Worm (Caenorhabditis elegans) whole organism, L1 larva: Measurements from ENCODE around the gene gmn-1.
A peak's percentile ranks its signal among the peaks of the same experiment; 100 is the strongest.

Experiments used
- C16A3.4 ChIP-seq: fragments of 150-350 bp; optimal IDR thresholded peaks from 2 replicates; lab custom pipeline; 2014; ENCODE audit warnings: missing biosample characterization, missing genetic modification characterization
- C34B4.2 ChIP-seq: sonication (generic microtip); optimal IDR thresholded peaks from 2 replicates; lab custom pipeline; 2017; ENCODE audit warnings: mild to moderate bottlenecking, missing genetic modification characterization, missing compliant biosample characterization
- Y116A8C.19 ChIP-seq: sonication (generic microtip); optimal IDR thresholded peaks from 2 replicates; lab custom pipeline; 2016; ENCODE audit warnings: missing compliant biosample characterization, missing genetic modification characterization, borderline replicate concordance
- alr-1 ChIP-seq: fragments of 200-800 bp; sonication (Bioruptor generic); optimal IDR thresholded peaks from 2 replicates; lab custom pipeline; 2018; ENCODE audit warnings: borderline replicate concordance, mild to moderate bottlenecking, missing genetic modification characterization, missing compliant biosample characterization
- aly-2 ChIP-seq: fragments of 150-350 bp; optimal IDR thresholded peaks from 2 replicates; lab custom pipeline; 2014; ENCODE audit warnings: missing biosample characterization, missing genetic modification characterization
- blmp-1 ChIP-seq: fragments of 150-350 bp; optimal IDR thresholded peaks from 2 replicates; lab custom pipeline; 2014; ENCODE audit warnings: missing biosample characterization, missing genetic modification characterization
- ceh-63 ChIP-seq: fragments of 200-800 bp; sonication (Bioruptor generic); optimal IDR thresholded peaks from 2 replicates; lab custom pipeline; 2018; ENCODE audit warnings: mild to moderate bottlenecking, missing genetic modification characterization, missing compliant biosample characterization
- ceh-82 ChIP-seq, 3 experiments: fragments of 150-350 bp in 1 of 3; sonication (generic microtip) in 2 of 3; optimal IDR thresholded peaks; 2 replicates each; lab custom pipeline; 2014 to 2017; ENCODE audit warnings: missing biosample characterization in 3 of 3, missing genetic modification characterization in 3 of 3
- ceh-88 ChIP-seq: fragments of 200-800 bp; sonication (Bioruptor generic); IDR thresholded peaks from 2 replicates; pipeline ENCODE4 v1.3.6; 2022; ENCODE audit warnings: missing genetic modification characterization, missing compliant biosample characterization
- ceh-90 ChIP-seq: sonication (generic microtip); optimal IDR thresholded peaks from 2 replicates; lab custom pipeline; 2016; ENCODE audit warnings: missing genetic modification characterization, missing compliant biosample characterization
- dpl-1 ChIP-seq, 3 experiments: fragments of 150-350 bp in 2 of 3; sonication (generic microtip) in 1 of 3; optimal IDR thresholded peaks; 2 replicates each; lab custom pipeline; 2014 to 2017; ENCODE audit warnings: missing biosample characterization in 3 of 3, missing genetic modification characterization in 3 of 3, missing genetic modification reagents in 3 of 3
- dsc-1 ChIP-seq: sonication (generic microtip); optimal IDR thresholded peaks from 2 replicates; lab custom pipeline; 2016; ENCODE audit warnings: mild to moderate bottlenecking, missing genetic modification characterization, missing compliant biosample characterization
- efl-3 ChIP-seq: fragments of 200-800 bp; sonication (Bioruptor generic); optimal IDR thresholded peaks from 2 replicates; lab custom pipeline; 2018; ENCODE audit warnings: mild to moderate bottlenecking, missing genetic modification characterization, missing compliant biosample characterization
- egl-13 ChIP-seq: sonication (generic microtip); optimal IDR thresholded peaks from 2 replicates; lab custom pipeline; 2016; ENCODE audit warnings: missing genotype, missing genetic modification reagents, missing genetic modification characterization, missing compliant biosample characterization
- egl-27 ChIP-seq, 2 experiments: fragments of 150-350 bp in 1 of 2; sonication (generic microtip); optimal IDR thresholded peaks; 3 replicates each; lab custom pipeline; 2017 to 2018; ENCODE audit warnings: missing biosample characterization in 2 of 2, missing genetic modification characterization in 2 of 2, missing genetic modification reagents in 2 of 2
- fkh-10 ChIP-seq: sonication (generic microtip); optimal IDR thresholded peaks from 2 replicates; lab custom pipeline; 2017; ENCODE audit warnings: missing biosample characterization, missing genetic modification reagents, missing genetic modification characterization
- fkh-4 ChIP-seq: sonication (generic microtip); optimal IDR thresholded peaks from 2 replicates; lab custom pipeline; 2016; ENCODE audit warnings: missing compliant biosample characterization, missing genetic modification characterization, borderline replicate concordance
- fkh-8 ChIP-seq: sonication (generic microtip); optimal IDR thresholded peaks from 2 replicates; lab custom pipeline; 2016; ENCODE audit warnings: mild to moderate bottlenecking, missing genetic modification characterization, missing compliant biosample characterization
- grh-1 ChIP-seq: fragments of 200-800 bp; sonication (Bioruptor generic); IDR thresholded peaks from 2 replicates; pipeline ENCODE4 v1.3.6; 2022; ENCODE audit warnings: missing genetic modification reagents, missing genetic modification characterization, missing compliant biosample characterization
- hlh-17 ChIP-seq: fragments of 200-800 bp; sonication (Bioruptor generic); optimal IDR thresholded peaks from 2 replicates; lab custom pipeline; 2018; ENCODE audit warnings: missing genetic modification characterization, mild to moderate bottlenecking, missing compliant biosample characterization, moderate library complexity, borderline replicate concordance
- irx-1 ChIP-seq: sonication (generic microtip); optimal IDR thresholded peaks from 2 replicates; lab custom pipeline; 2016; ENCODE audit warnings: missing genetic modification characterization, missing compliant biosample characterization
- isw-1 ChIP-seq: fragments of 200-800 bp; sonication (Bioruptor generic); IDR thresholded peaks from 2 replicates; pipeline ENCODE4 v1.3.6; 2022; ENCODE audit warnings: missing genetic modification characterization, missing compliant biosample characterization
- jun-1 ChIP-seq: fragments of 150-350 bp; optimal IDR thresholded peaks from 2 replicates; lab custom pipeline; 2014; ENCODE audit warnings: missing biosample characterization, missing genetic modification reagents, missing genetic modification characterization
- lin-13 ChIP-seq: fragments of 150-350 bp; optimal IDR thresholded peaks from 2 replicates; lab custom pipeline; 2014; ENCODE audit warnings: missing biosample characterization, missing genetic modification reagents, missing genetic modification characterization
- lin-14 ChIP-seq: fragments of 200-800 bp; sonication (Bioruptor generic); optimal IDR thresholded peaks from 2 replicates; lab custom pipeline; 2018; ENCODE audit warnings: mild to moderate bottlenecking, missing genetic modification characterization, moderate library complexity, missing compliant biosample characterization
- lin-15B ChIP-seq: fragments of 150-350 bp; sonication (generic microtip); optimal IDR thresholded peaks from 3 replicates; lab custom pipeline; 2014; ENCODE audit warnings: missing biosample characterization, missing genetic modification characterization
- lin-39 ChIP-seq: fragments of 150-350 bp; optimal IDR thresholded peaks from 2 replicates; lab custom pipeline; 2014; ENCODE audit warnings: missing biosample characterization, missing genetic modification reagents, missing genetic modification characterization
- lsy-2 ChIP-seq, 2 experiments: fragments of 150-350 bp; optimal IDR thresholded peaks; 2 replicates each; lab custom pipeline; 2014; ENCODE audit warnings: missing biosample characterization in 2 of 2, missing genetic modification characterization in 2 of 2
- nhr-11 ChIP-seq: fragments of 150-350 bp; optimal IDR thresholded peaks from 2 replicates; lab custom pipeline; 2014; ENCODE audit warnings: missing biosample characterization, missing genetic modification characterization
- nhr-12 ChIP-seq: sonication (generic microtip); optimal IDR thresholded peaks from 2 replicates; lab custom pipeline; 2017; ENCODE audit warnings: missing biosample characterization, missing genetic modification characterization
- nhr-71 ChIP-seq: sonication (generic microtip); optimal IDR thresholded peaks from 2 replicates; lab custom pipeline; 2016; ENCODE audit warnings: mild to moderate bottlenecking, missing genetic modification characterization, moderate library complexity, missing compliant biosample characterization
- nhr-76 ChIP-seq: sonication (generic microtip); optimal IDR thresholded peaks from 2 replicates; lab custom pipeline; 2017; ENCODE audit warnings: missing biosample characterization, missing genetic modification characterization
- nhr-77 ChIP-seq: fragments of 150-350 bp; optimal IDR thresholded peaks from 2 replicates; lab custom pipeline; 2014; ENCODE audit warnings: missing biosample characterization, missing genetic modification characterization
- nhr-84 ChIP-seq: sonication (generic microtip); optimal IDR thresholded peaks from 2 replicates; lab custom pipeline; 2017; ENCODE audit warnings: missing biosample characterization, missing genetic modification characterization
- nhr-85 ChIP-seq: sonication (generic microtip); peaks from one replicate; lab custom pipeline; 2016; ENCODE audit warnings: missing genetic modification characterization, inconsistent platforms, missing compliant biosample characterization
- pag-3 ChIP-seq: sonication (generic microtip); optimal IDR thresholded peaks from 2 replicates; lab custom pipeline; 2017; ENCODE audit warnings: missing genetic modification characterization, mild to moderate bottlenecking, missing compliant biosample characterization, antibody characterized with exemption, borderline replicate concordance; ENCODE audit not compliant: insufficient read depth
- pqm-1 ChIP-seq: sonication (generic microtip); optimal IDR thresholded peaks from 3 replicates; lab custom pipeline; 2017; ENCODE audit warnings: missing biosample characterization, missing genetic modification characterization
- snpc-4 ChIP-seq: fragments of 150-350 bp; optimal IDR thresholded peaks from 2 replicates; lab custom pipeline; 2014; ENCODE audit warnings: missing biosample characterization, missing genetic modification characterization
- snu-23 ChIP-seq: sonication (generic microtip); optimal IDR thresholded peaks from 2 replicates; lab custom pipeline; 2016; ENCODE audit warnings: missing genetic modification characterization, missing compliant biosample characterization
- sox-4 ChIP-seq: sonication (generic microtip); optimal IDR thresholded peaks from 2 replicates; lab custom pipeline; 2016; ENCODE audit warnings: missing genetic modification characterization, missing compliant biosample characterization
- sptf-1 ChIP-seq: fragments of 150-350 bp; optimal IDR thresholded peaks from 2 replicates; lab custom pipeline; 2014; ENCODE audit warnings: missing biosample characterization, missing genetic modification characterization
- sup-37 ChIP-seq: fragments of 200-800 bp; sonication (Bioruptor generic); optimal IDR thresholded peaks from 2 replicates; lab custom pipeline; 2018; ENCODE audit warnings: mild to moderate bottlenecking, missing genetic modification characterization, missing compliant biosample characterization
- tlp-1 ChIP-seq: fragments of 150-350 bp; optimal IDR thresholded peaks from 2 replicates; lab custom pipeline; 2014; ENCODE audit warnings: missing biosample characterization, missing genetic modification characterization
- unc-30 ChIP-seq: sonication (generic microtip); optimal IDR thresholded peaks from 2 replicates; lab custom pipeline; 2017; ENCODE audit warnings: missing biosample characterization, missing genetic modification characterization
- unc-86 ChIP-seq: sonication (generic microtip); optimal IDR thresholded peaks from 2 replicates; lab custom pipeline; 2016; ENCODE audit warnings: missing genetic modification characterization, missing compliant biosample characterization
- unc-98 ChIP-seq: fragments of 200-800 bp; sonication (Bioruptor generic); IDR thresholded peaks from 2 replicates; pipeline ENCODE4 v1.3.6; 2022; ENCODE audit warnings: missing genetic modification characterization, missing compliant biosample characterization
- vab-15 ChIP-seq: sonication (generic microtip); optimal IDR thresholded peaks from 2 replicates; lab custom pipeline; 2017; ENCODE audit warnings: missing genotype, mild to moderate bottlenecking, missing genetic modification characterization, missing compliant biosample characterization
- xbp-1 ChIP-seq: sonication (generic microtip); optimal IDR thresholded peaks from 2 replicates; lab custom pipeline; 2016; ENCODE audit warnings: missing genetic modification characterization, missing compliant biosample characterization
- ztf-11 ChIP-seq, 2 experiments: sonication (generic microtip); optimal IDR thresholded peaks; 2 replicates each; lab custom pipeline; 2016 to 2017; ENCODE audit warnings: missing genetic modification characterization in 2 of 2, missing biosample characterization in 1 of 2, missing compliant biosample characterization in 1 of 2

Gene gmn-1

ce11 chrIII:12218633-12219097, 6.5 kb downstream of the gmn-1 start, which contains the start of the genes gex-4 and gphr-1 (continued):
- TF ChIP-seq lin-15B (tag; lab: Kevin White, UChicago) (peak; percentile 68), nhr-71 (tag; lab: Kevin White, UChicago) (no peak), ceh-82 (tag; optimal IDR thresholded peaks at IDR 0.05; lab: Kevin White, UChicago) (peak in 1 of 3 experiments; percentile 31), unc-98 (GFP tag; lab: Robert Waterston, UW) (peak; percentile 67), nhr-11 (tag; lab: Kevin White, UChicago) (no peak), alr-1 (tag; lab: Kevin White, UChicago) (no peak), dpl-1 (GFP tag; optimal IDR thresholded peaks at IDR 0.05; lab: Kevin White, UChicago) (peak; percentile 46 to 70 (median 49)), Y116A8C.19 (tag; lab: Kevin White, UChicago) (no peak), lsy-2 (tag; optimal IDR thresholded peaks at IDR 0.05; lab: Kevin White, UChicago) (peak; percentile 58 to 81), sup-37 (no peak), pag-3 (no peak), lin-39 (tag; lab: Kevin White, UChicago) (no peak), xbp-1 (peak; percentile 63), fkh-10 (GFP tag; lab: Kevin White, UChicago) (no peak), nhr-85 (tag; lab: Kevin White, UChicago) (peak; percentile 68), C16A3.4 (peak; percentile 63), irx-1 (tag; lab: Kevin White, UChicago) (no peak), sptf-1 (tag; lab: Kevin White, UChicago) (no peak), lin-14 (GFP tag; lab: Kevin White, UChicago) (no peak), pqm-1 (tag; lab: Kevin White, UChicago) (no peak), nhr-12 (tag; lab: Kevin White, UChicago) (no peak), ztf-11 (tag; optimal IDR thresholded peaks at IDR 0.05; lab: Kevin White, UChicago) (peak in 1 of 2 experiments; percentile 49), egl-27 (tag; optimal IDR thresholded peaks at IDR 0.05; lab: Kevin White, UChicago) (no peak), unc-86 (tag; lab: Kevin White, UChicago) (peak; percentile 38), snpc-4 (tag; lab: Kevin White, UChicago) (no peak), isw-1 (peak; percentile 63), fkh-4 (tag; lab: Kevin White, UChicago) (peak; percentile 38), blmp-1 (peak; percentile 9), nhr-77 (tag; lab: Kevin White, UChicago) (no peak), jun-1 (no peak), fkh-8 (tag; lab: Kevin White, UChicago) (peak; percentile 79), unc-30 (no peak), grh-1 (GFP tag; lab: Robert Waterston, UW) (no peak), ceh-88 (GFP tag; lab: Robert Waterston, UW) (no peak), tlp-1 (no peak), vab-15 (tag; lab: Kevin White, UChicago) (no peak), efl-3 (GFP tag; lab: Kevin White, UChicago) (no peak), nhr-84 (tag; lab: Kevin White, UChicago) (no peak), nhr-76 (no peak), egl-13 (tag; lab: Kevin White, UChicago) (peak; percentile 39), dsc-1 (tag; lab: Kevin White, UChicago) (no peak), hlh-17 (GFP tag; lab: Kevin White, UChicago) (no peak), ceh-63 (GFP tag; lab: Kevin White, UChicago) (no peak), C34B4.2 (tag; lab: Kevin White, UChicago) (no peak), snu-23 (GFP tag; lab: Kevin White, UChicago) (peak; percentile 67), ceh-90 (tag; lab: Kevin White, UChicago) (peak; percentile 58), aly-2 (tag; lab: Kevin White, UChicago) (no peak), sox-4 (no peak), lin-13 (peak; percentile 54)
